Worm (Caenorhabditis elegans): Measurements from ENCODE around the gene mab-23.

DNA sequence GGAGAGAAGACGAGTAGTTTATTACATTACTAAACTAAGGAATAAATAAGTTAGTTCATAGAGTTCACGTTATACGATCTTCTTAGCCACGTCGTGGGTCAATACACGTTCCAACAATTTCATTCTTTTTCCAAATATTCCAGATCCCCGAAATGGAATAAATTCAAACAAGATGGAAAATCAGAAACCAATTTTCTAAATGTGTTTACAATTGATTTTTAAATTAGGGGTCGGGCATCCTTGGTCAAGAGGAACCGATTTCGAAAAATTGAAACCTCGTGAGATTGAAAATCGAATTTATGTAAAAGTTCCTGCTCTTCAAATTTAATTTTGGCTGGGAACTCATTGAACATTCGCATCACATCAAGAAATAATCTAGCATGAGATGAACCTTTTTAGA, 51.9 kb downstream of the mab-23 start:
- no peak for TF ChIP-seq ama-1 (optimal IDR thresholded peaks at IDR 0.05)
- no peak for TF ChIP-seq pes-1 (GFP tag; IDR thresholded peaks at IDR 0.05)
- TF ChIP-seq F13C5.2 (tag; optimal IDR thresholded peaks at IDR 0.05), result no peak
- no peak for TF ChIP-seq sea-1 (GFP tag; conservative IDR thresholded peaks at IDR 0.05)
- TF ChIP-seq tbx-11 (GFP tag; IDR thresholded peaks at IDR 0.05), result no peak
- no peak for TF ChIP-seq tbx-37 (GFP tag; conservative IDR thresholded peaks at IDR 0.05)
- TF ChIP-seq ceh-36 (tag; optimal IDR thresholded peaks at IDR 0.05), result no peak
- no peak for TF ChIP-seq hmg-4 (GFP tag; optimal IDR thresholded peaks at IDR 0.05)
- no peak for TF ChIP-seq tra-4 (tag; optimal IDR thresholded peaks at IDR 0.05)
